Fruit fly (Drosophila melanogaster): ENCODE measurements around the gene Ugt36A1.
A peak's percentile ranks its signal among the peaks of the same experiment; 100 is the strongest.

Ugt36A1 gene

DNA sequence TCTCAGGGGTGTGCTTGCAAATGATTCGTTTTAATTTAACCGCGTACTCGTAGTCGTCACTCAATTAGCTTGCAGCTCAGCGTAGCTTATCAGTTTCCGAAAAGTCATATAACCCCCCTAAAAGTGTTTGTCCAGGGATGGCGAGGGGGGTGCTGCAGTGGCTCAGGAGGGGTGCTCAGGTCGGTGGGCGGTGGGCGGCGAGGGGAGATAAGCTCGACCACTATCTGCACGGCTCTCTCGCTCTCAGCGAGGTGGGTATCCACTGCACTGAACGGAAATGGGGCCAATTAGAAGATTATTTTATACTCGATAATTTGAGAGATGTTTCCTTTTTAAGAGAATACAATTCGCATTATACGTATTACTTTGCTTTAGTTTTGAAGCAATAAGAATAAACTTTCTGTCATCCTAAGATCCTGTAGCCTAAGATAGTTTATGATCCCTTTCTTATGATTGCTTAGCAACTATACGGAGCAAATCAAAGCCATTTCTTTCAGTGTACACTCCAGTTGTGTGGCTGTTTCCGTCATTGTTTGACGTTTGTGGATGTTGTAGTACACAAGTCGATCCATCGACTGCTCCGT, 45.6 kb upstream of the Ugt36A1 start (continued):
- TF ChIP-seq sug (tag; optimal IDR thresholded peaks at IDR 0.05) (peak; percentile 93), CG12744 (GFP tag; optimal IDR thresholded peaks at IDR 0.05) (no peak), Drgx (GFP tag; IDR thresholded peaks at IDR 0.05) (no peak), CG7372 (GFP tag; IDR thresholded peaks at IDR 0.05) (peak; percentile 64; the same call in 1 of the 2 replicates), CG1647 (GFP tag; optimal IDR thresholded peaks at IDR 0.05) (no peak), dimm (GFP tag; IDR thresholded peaks at IDR 0.05) (0 out of 2 replicates have a peak, but pooled peaks have one; percentile 5), Oli (tag; optimal IDR thresholded peaks at IDR 0.05) (peak; percentile 80), zf30C (GFP tag; optimal IDR thresholded peaks at IDR 0.05) (peak; percentile 63), ara (GFP tag; IDR thresholded peaks at IDR 0.05) (peak; percentile 40; the same call in 1 of the 2 replicates), CG11247 (GFP tag; IDR thresholded peaks at IDR 0.05) (no peak), CG14860 (GFP tag; IDR thresholded peaks at IDR 0.05; ENCODE audit: partially characterized antibody) (no peak), Atf6 (GFP tag; IDR thresholded peaks at IDR 0.05) (peak; percentile 36; the same call in 1 of the 2 replicates), Ets97D (GFP tag; optimal IDR thresholded peaks at IDR 0.05) (no peak), kah (GFP tag; optimal IDR thresholded peaks at IDR 0.05) (peak; percentile 21), CG9609 (GFP tag; optimal IDR thresholded peaks at IDR 0.05) (peak; percentile 48), repo (GFP tag; optimal IDR thresholded peaks at IDR 0.05) (peak; percentile 25), Dp (GFP tag; optimal IDR thresholded peaks at IDR 0.05) (no peak), HmgD (GFP tag; optimal IDR thresholded peaks at IDR 0.05) (no peak), ewg (GFP tag; optimal IDR thresholded peaks at IDR 0.05) (peak; percentile 52), Atf-2 (GFP tag; optimal IDR thresholded peaks at IDR 0.05) (peak; percentile 30), CG10431 (GFP tag; optimal IDR thresholded peaks at IDR 0.05) (no peak), CG2712 (tag; optimal IDR thresholded peaks at IDR 0.05) (peak; percentile 79), Xbp1 (GFP tag; optimal IDR thresholded peaks at IDR 0.05) (peak; percentile 69), MTF-1 (GFP tag; optimal IDR thresholded peaks at IDR 0.05; ENCODE audit: borderline replicate concordance) (no peak), PHDP (tag; optimal IDR thresholded peaks at IDR 0.05) (peak; percentile 74), CG10274 (GFP tag; optimal IDR thresholded peaks at IDR 0.05) (peak; percentile 29), ab (GFP tag; optimal IDR thresholded peaks at IDR 0.05) (no peak), Adf1 (GFP tag; IDR thresholded peaks at IDR 0.05) (no peak), CG12155 (GFP tag; optimal IDR thresholded peaks at IDR 0.05) (peak; percentile 23), CG15269 (tag; optimal IDR thresholded peaks at IDR 0.05) (peak; percentile 76), CG18011 (GFP tag; optimal IDR thresholded peaks at IDR 0.05) (no peak), pnt (GFP tag; optimal IDR thresholded peaks at IDR 0.05) (peak; percentile 56), fd102C (GFP tag; optimal IDR thresholded peaks at IDR 0.05) (no peak), CG17385 (GFP tag; optimal IDR thresholded peaks at IDR 0.05) (peak; percentile 56), twi (tag; optimal IDR thresholded peaks at IDR 0.05) (peak; percentile 13), tgo (GFP tag; IDR thresholded peaks at IDR 0.05) (peak; percentile 64), CG8924 (tag; optimal IDR thresholded peaks at IDR 0.05) (peak; percentile 56), Chrac-16 (GFP tag; optimal IDR thresholded peaks at IDR 0.05) (peak; percentile 23), CG6272 (GFP tag; IDR thresholded peaks at IDR 0.05) (peak; percentile 28; the same call in 1 of the 2 replicates), bigmax (GFP tag; optimal IDR thresholded peaks at IDR 0.05) (no peak), HLH3B (GFP tag; IDR thresholded peaks at IDR 0.05) (peak; percentile 66; the same call in 1 of the 2 replicates), NfI (GFP tag; optimal IDR thresholded peaks at IDR 0.05) (peak; percentile 66), CG5953 (GFP tag; IDR thresholded peaks at IDR 0.05) (0 out of 2 replicates have a peak, but pooled peaks have one; percentile 33), Nf-YC (tag; optimal IDR thresholded peaks at IDR 0.05) (peak; percentile 25), B-H2 (GFP tag; optimal IDR thresholded peaks at IDR 0.05) (no peak), Ssrp (tag; optimal IDR thresholded peaks at IDR 0.05) (peak; percentile 82), nerfin-2 (GFP tag; IDR thresholded peaks at IDR 0.05; ENCODE audit: partially characterized antibody) (no peak), Dip3 (GFP tag; optimal IDR thresholded peaks at IDR 0.05) (no peak), NC2α (GFP tag; optimal IDR thresholded peaks at IDR 0.05) (no peak), gsb-n (tag; optimal IDR thresholded peaks at IDR 0.05) (peak; percentile 44)
